Worm (Caenorhabditis elegans): ENCODE results near the gene his-38.
A peak's percentile ranks its signal among the peaks of the same experiment; 100 is the strongest.

Gene his-38

DNA sequence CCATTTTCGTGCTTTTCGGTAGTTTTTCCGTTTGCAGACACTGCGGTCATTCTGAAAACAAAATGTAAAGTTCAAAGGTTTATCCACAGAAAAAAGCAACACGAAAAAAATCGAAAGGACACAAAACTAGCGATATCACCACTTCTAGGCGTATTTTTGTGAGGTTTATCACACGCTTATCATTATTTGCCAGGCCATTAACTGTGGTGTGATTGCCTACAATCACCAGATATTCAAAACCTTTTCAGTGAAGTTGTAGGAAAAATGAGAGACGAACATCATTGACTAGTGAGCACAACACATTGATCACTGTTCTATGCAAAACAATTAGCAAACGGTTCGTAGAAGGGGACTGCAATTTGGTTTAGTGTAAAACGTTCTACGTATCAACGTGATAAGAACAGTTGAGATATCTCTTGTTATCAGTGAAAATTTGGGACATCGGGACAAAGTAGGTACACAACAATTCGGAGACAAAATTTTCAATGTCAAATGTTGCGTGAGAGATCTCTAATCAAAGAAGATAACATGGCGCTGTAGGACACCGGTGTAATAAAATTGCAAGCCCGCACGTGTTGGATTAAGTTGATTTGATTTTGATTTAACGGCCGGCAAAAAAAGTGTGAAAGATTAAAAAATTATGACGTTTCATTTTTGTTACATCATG is 4.0 kb downstream of the his-38 start, which contains the start of gene sur-5:
Gene sur-5, minus strand, starts transcription at position 51 of the 667 bp plus-strand sequence.
- TF ChIP-seq ZK546.5 (tag; optimal IDR thresholded peaks at IDR 0.05): no peak
- TF ChIP-seq unc-55 (GFP tag; optimal IDR thresholded peaks at IDR 0.05): no peak
- TF ChIP-seq zag-1 (tag; optimal IDR thresholded peaks at IDR 0.05): no peak
- peak; percentile 40 for TF ChIP-seq fos-1 (tag; optimal IDR thresholded peaks at IDR 0.05)
- TF ChIP-seq nhr-25 (tag; optimal IDR thresholded peaks at IDR 0.05): peak; percentile 20
- no peak for TF ChIP-seq dmd-4 (tag; optimal IDR thresholded peaks at IDR 0.05)
- TF ChIP-seq gmeb-1 (tag; optimal IDR thresholded peaks at IDR 0.05): no peak
- peak; percentile 35 for TF ChIP-seq skn-1 (tag; optimal IDR thresholded peaks at IDR 0.05)
- no peak for TF ChIP-seq ama-1 (optimal IDR thresholded peaks at IDR 0.05)
- peak; percentile 83 for TF ChIP-seq sma-9 (GFP tag; optimal IDR thresholded peaks at IDR 0.05)
- TF ChIP-seq sma-9 (tag; optimal IDR thresholded peaks at IDR 0.05): no peak
- peak; percentile 49 for TF ChIP-seq crh-2 (tag; optimal IDR thresholded peaks at IDR 0.05)
- peak; percentile 47 for TF ChIP-seq sem-4 (tag; optimal IDR thresholded peaks at IDR 0.05)
- no peak for TF ChIP-seq mbf-1 (tag; optimal IDR thresholded peaks at IDR 0.05)
- peak; percentile 43 for TF ChIP-seq sma-3 (GFP tag; optimal IDR thresholded peaks at IDR 0.05)
- TF ChIP-seq lin-39 (tag; optimal IDR thresholded peaks at IDR 0.05): no peak
- TF ChIP-seq aly-2 (tag; optimal IDR thresholded peaks at IDR 0.05): no peak
- peak; percentile 50 for TF ChIP-seq nhr-21 (tag; optimal IDR thresholded peaks at IDR 0.05)
- no peak for TF ChIP-seq alr-1 (tag; optimal IDR thresholded peaks at IDR 0.05)
- no peak for TF ChIP-seq nhr-6 (tag; optimal IDR thresholded peaks at IDR 0.05)
- no peak for TF ChIP-seq nhr-237 (tag; optimal IDR thresholded peaks at IDR 0.05)
- no peak for TF ChIP-seq nhr-23 (tag; optimal IDR thresholded peaks at IDR 0.05)
- TF ChIP-seq mab-5 (tag; optimal IDR thresholded peaks at IDR 0.05): no peak
- peak; percentile 21 for TF ChIP-seq nhr-129 (tag; optimal IDR thresholded peaks at IDR 0.05)
- no peak for TF ChIP-seq C34F6.9 (tag; optimal IDR thresholded peaks at IDR 0.05)
- peak in 1 of 2 experiments; percentile 47 for TF ChIP-seq mdl-1 (tag; optimal IDR thresholded peaks at IDR 0.05)
- TF ChIP-seq nhr-11 (tag; optimal IDR thresholded peaks at IDR 0.05): no peak

DNA sequence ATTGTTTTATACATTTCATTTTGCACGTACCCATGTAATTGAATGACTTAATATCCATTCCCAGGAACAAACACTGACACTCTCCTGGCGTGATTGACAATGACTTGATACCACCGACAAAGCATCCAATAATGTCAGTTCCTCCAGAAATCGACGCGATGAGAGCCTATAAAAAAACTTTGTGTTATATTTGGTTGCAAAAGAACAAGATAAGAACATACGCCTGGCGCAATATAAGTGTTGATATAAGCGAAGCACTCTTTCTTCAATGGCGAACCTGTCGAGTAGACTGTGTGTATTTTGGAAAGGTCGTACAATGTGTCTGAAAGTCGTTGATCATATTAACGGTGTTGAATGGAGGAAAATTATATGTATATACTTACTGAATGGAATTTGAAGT is 6.6 kb downstream of the his-38 start:
- no peak for TF ChIP-seq nhr-11 (tag; optimal IDR thresholded peaks at IDR 0.05)
- TF ChIP-seq nhr-23 (tag; optimal IDR thresholded peaks at IDR 0.05): no peak
- TF ChIP-seq nhr-12 (tag; optimal IDR thresholded peaks at IDR 0.05): no peak
- TF ChIP-seq fos-1 (tag; optimal IDR thresholded peaks at IDR 0.05): peak; percentile 10

DNA sequence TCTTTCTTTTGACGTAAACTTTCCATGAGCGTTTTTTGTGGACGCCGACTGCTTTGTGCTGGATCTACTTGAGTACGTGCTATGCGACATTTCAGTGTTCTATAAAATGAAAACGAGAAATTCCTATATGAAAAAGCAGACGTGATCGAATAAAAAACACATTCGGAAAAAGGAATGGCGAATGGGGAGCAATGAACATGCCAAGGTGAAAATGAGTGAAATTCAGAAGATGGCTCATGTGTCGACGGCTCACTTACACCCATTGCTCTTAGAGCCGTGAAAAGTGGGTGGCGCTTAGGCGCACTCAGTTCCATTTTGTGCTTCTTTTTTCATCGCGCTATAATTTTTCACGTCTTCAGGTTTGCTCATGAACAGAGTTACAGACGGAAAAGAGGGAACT is 11.0 kb downstream of the his-38 start, which contains the start of gene K03A1.4:
Gene K03A1.4, minus strand, starts transcription at position 101 of the 400 bp plus-strand sequence.
- TF ChIP-seq egl-27 (tag; optimal IDR thresholded peaks at IDR 0.05) (no peak), alr-1 (tag; optimal IDR thresholded peaks at IDR 0.05) (no peak), dmd-4 (tag; optimal IDR thresholded peaks at IDR 0.05) (no peak), nhr-129 (tag; optimal IDR thresholded peaks at IDR 0.05) (no peak), sma-3 (GFP tag; optimal IDR thresholded peaks at IDR 0.05) (no peak), gmeb-1 (tag; optimal IDR thresholded peaks at IDR 0.05) (no peak)

- TF ChIP-seq C34F6.9 (tag; optimal IDR thresholded peaks at IDR 0.05) (no peak), mdl-1 (tag; optimal IDR thresholded peaks at IDR 0.05) (no peak), nhr-21 (tag; optimal IDR thresholded peaks at IDR 0.05) (no peak), ceh-16 (tag; optimal IDR thresholded peaks at IDR 0.05) (no peak), ceh-82 (tag; optimal IDR thresholded peaks at IDR 0.05) (no peak), lsy-2 (tag; optimal IDR thresholded peaks at IDR 0.05) (no peak), crh-2 (tag; optimal IDR thresholded peaks at IDR 0.05) (no peak), nhr-77 (tag; optimal IDR thresholded peaks at IDR 0.05) (no peak), nhr-12 (tag; optimal IDR thresholded peaks at IDR 0.05) (no peak), ztf-1 (GFP tag; conservative IDR thresholded peaks at IDR 0.05) (no peak), nhr-11 (tag; optimal IDR thresholded peaks at IDR 0.05) (no peak), elt-1 (tag; optimal IDR thresholded peaks at IDR 0.05) (no peak), peb-1 (tag; optimal IDR thresholded peaks at IDR 0.05) (no peak), mbf-1 (tag; optimal IDR thresholded peaks at IDR 0.05) (no peak), dmd-4 (tag; optimal IDR thresholded peaks at IDR 0.05) (no peak), nhr-23 (tag; optimal IDR thresholded peaks at IDR 0.05) (no peak)
These were observed 13.4 kb downstream of the his-38 start for ce11 chrX:7296310-7296709.

Data from whole organism, L2 larva.